Worm (Caenorhabditis elegans) whole organism, midembryonic: Measurements from ENCODE around the gene T24E12.1.
"Not testable (repeated sequence)": the region's sequence is repeated elsewhere in the genome, so short reads cannot be mapped to it uniquely, and the experiment has no call there.

Source experiments
- T22C8.4 ChIP-seq: fragments of 200-800 bp; sonication (Bioruptor generic); IDR thresholded peaks from 2 replicates; pipeline ENCODE4 v1.3.6; 2022; ENCODE audit warnings: missing genetic modification characterization, missing compliant biosample characterization
- cog-1 ChIP-seq: sonication (generic microtip); optimal IDR thresholded peaks from 2 replicates; lab custom pipeline; 2016; ENCODE audit warnings: missing genetic modification characterization, missing compliant biosample characterization
- flt-1 ChIP-seq: fragments of 200-800 bp; sonication (Bioruptor generic); IDR thresholded peaks from 2 replicates; pipeline ENCODE4 v1.3.6; 2022; ENCODE audit warnings: missing genetic modification characterization, missing compliant biosample characterization
- klf-2 ChIP-seq: fragments of 200-800 bp; sonication (Bioruptor generic); conservative IDR thresholded peaks from 2 replicates; pipeline ENCODE4 v1.3.6; 2022; ENCODE audit warnings: missing genetic modification reagents, missing genetic modification characterization, missing compliant biosample characterization
- med-1 ChIP-seq: sonication (generic microtip); optimal IDR thresholded peaks from 2 replicates; lab custom pipeline; 2017; ENCODE audit warnings: missing genetic modification characterization, mild to moderate bottlenecking, missing compliant biosample characterization, antibody characterized with exemption, missing genetic modification reagents; ENCODE audit not compliant: insufficient read depth
- ref-1 ChIP-seq: fragments of 200-800 bp; sonication (Bioruptor generic); conservative IDR thresholded peaks from 2 replicates; pipeline ENCODE4 v1.3.6; 2022; ENCODE audit warnings: missing genetic modification reagents, missing genetic modification characterization, missing compliant biosample characterization
- tab-1 ChIP-seq: fragments of 200-800 bp; sonication (Bioruptor generic); IDR thresholded peaks from 2 replicates; pipeline ENCODE4 v1.3.6; 2022; ENCODE audit warnings: missing genetic modification characterization, missing compliant biosample characterization
- ztf-23 ChIP-seq: fragments of 200-800 bp; sonication (Bioruptor generic); IDR thresholded peaks from 2 replicates; pipeline ENCODE4 v1.3.6; 2022; ENCODE audit warnings: missing genetic modification reagents, missing genetic modification characterization, missing compliant biosample characterization
- ztf-29 ChIP-seq: fragments of 200-800 bp; sonication (Bioruptor generic); IDR thresholded peaks from 2 replicates; pipeline ENCODE4 v1.3.6; 2022; ENCODE audit warnings: missing genetic modification reagents, missing genetic modification characterization, missing compliant biosample characterization

T24E12.1 gene

DNA sequence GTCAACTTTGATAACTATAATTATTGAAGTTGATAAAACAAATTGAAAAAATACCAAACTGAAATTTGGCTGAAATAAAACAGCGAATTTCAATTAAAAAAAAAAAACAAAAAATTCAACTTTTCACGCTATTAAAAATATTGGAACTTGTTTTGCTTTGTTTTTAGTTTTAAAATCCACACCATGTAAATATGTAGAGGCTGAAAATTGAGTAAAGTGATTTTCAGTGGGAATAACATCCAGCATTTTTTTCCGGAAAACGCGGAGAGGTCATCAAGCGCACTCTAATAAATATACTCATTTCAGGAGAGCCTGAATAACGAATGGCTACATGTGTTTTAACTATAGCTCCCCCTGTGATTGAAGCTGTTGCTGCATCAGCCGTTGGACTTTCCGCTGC, 31.8 kb upstream of the T24E12.1 start, which contains the start of gene rcd-1:
Gene rcd-1, plus strand, starts transcription at position 301 of the 400 bp plus-strand sequence.
- TF ChIP-seq med-1 (GFP tag; lab: Kevin White, UChicago), result no peak
- no peak for TF ChIP-seq ref-1 (GFP tag; lab: Robert Waterston, UW)
- TF ChIP-seq T22C8.4, result no peak

DNA sequence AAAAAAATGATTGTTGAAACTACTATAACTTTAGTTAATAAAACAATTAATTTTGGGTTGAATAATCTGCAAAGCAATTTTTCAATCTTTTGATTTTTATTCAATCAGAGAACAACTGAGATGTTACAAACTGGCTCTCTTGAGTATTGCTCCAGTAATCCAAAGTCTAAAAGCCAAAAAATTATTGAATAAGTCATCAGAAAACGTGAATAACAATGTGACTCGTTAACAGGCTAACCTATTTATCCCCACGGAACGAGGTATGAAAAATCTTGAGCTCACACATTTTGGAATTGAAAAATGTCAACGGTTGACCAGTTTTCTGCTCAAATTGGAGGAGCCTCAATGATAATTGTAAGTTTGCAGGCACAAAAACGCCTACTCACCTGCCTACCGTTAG, 27.9 kb upstream of the T24E12.1 start, which contains the start of gene srx-111:
Gene srx-111, plus strand, starts transcription at position 301 of the 400 bp plus-strand sequence.
- TF ChIP-seq med-1 (GFP tag; lab: Kevin White, UChicago) (no peak), klf-2 (GFP tag; lab: Robert Waterston, UW) (no peak), flt-1 (GFP tag; lab: Robert Waterston, UW) (no peak), tab-1 (no peak), cog-1 (no peak), ref-1 (GFP tag; lab: Robert Waterston, UW) (no peak), ztf-29 (GFP tag; lab: Robert Waterston, UW) (no peak), T22C8.4 (no peak), ztf-23 (GFP tag; lab: Robert Waterston, UW) (no peak)

- TF ChIP-seq ztf-29 (GFP tag; lab: Robert Waterston, UW) (no peak), tab-1 (no peak), flt-1 (GFP tag; lab: Robert Waterston, UW) (no peak), klf-2 (GFP tag; lab: Robert Waterston, UW) (no peak), T22C8.4 (no peak), med-1 (GFP tag; lab: Kevin White, UChicago) (no peak), ztf-23 (GFP tag; lab: Robert Waterston, UW) (no peak), ref-1 (GFP tag; lab: Robert Waterston, UW) (no peak), cog-1 (no peak)
These were observed 26.3 kb upstream of the T24E12.1 start, which contains the start of gene T24E12.12 for ce11 chrII:3759010-3759409. Gene T24E12.12 (plus strand): TSS chrII:3759290.

DNA sequence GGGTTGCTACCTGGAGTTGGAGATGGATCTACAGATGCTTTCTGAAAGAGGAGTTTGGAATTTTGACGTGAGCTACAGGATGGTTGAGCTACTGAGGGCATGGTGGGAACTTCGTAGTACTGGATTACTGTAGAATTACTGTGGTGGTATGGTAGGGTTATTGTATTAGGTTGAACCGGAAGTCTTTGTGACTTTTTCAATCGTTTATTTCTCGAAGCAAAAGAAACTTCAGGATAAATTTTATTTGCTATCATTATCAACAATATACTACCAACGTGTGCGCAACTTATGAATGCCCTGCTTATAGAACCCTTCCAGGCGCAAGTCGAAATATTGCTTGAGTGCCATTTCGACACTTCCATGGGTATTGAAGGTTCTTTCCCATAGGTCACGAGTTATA, 23.8 kb upstream of the T24E12.1 start, which contains the start of gene T24E12.6:
Gene T24E12.6, minus strand, starts transcription at position 101 of the 400 bp plus-strand sequence.
- TF ChIP-seq ztf-29 (GFP tag; lab: Robert Waterston, UW); klf-2 (GFP tag; lab: Robert Waterston, UW); T22C8.4: not testable (repeated sequence)

DNA sequence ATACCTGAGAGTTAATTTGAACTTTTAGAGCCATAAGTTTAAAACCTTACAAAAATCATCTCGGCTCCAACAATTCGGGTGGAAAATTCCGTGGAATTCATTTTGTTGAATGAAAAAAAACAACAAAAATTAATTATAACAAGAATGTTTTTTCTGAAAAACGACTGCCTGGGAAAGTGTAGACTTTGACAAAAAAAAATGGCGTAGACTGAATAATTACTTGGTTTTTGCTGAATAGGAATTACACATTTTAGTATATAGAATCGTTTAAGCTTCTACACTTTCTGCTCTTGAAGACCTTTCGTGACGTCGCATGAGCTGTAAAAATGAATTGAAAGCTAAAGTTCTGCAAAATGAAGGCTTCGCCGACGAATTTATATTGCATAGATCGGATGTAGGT, 20.9 kb upstream of the T24E12.1 start, which contains the start of gene srx-112:
Gene srx-112, minus strand, starts transcription at position 101 of the 400 bp plus-strand sequence.
- TF ChIP-seq flt-1 (GFP tag; lab: Robert Waterston, UW) (no peak), med-1 (GFP tag; lab: Kevin White, UChicago) (no peak), ztf-29 (GFP tag; lab: Robert Waterston, UW) (no peak), tab-1 (no peak)

- TF ChIP-seq cog-1 (no peak), med-1 (GFP tag; lab: Kevin White, UChicago) (no peak), T22C8.4 (no peak), klf-2 (GFP tag; lab: Robert Waterston, UW) (no peak), ztf-29 (GFP tag; lab: Robert Waterston, UW) (no peak), ztf-23 (GFP tag; lab: Robert Waterston, UW) (no peak), ref-1 (GFP tag; lab: Robert Waterston, UW) (no peak), tab-1 (no peak), flt-1 (GFP tag; lab: Robert Waterston, UW) (no peak)
These were observed 13.7 kb upstream of the T24E12.1 start for ce11 chrII:3771640-3772039.

- TF ChIP-seq ztf-23 (GFP tag; lab: Robert Waterston, UW) (no peak), flt-1 (GFP tag; lab: Robert Waterston, UW) (no peak), T22C8.4 (no peak), ref-1 (GFP tag; lab: Robert Waterston, UW) (no peak), med-1 (GFP tag; lab: Kevin White, UChicago) (no peak), klf-2 (GFP tag; lab: Robert Waterston, UW) (no peak), ztf-29 (GFP tag; lab: Robert Waterston, UW) (no peak), tab-1 (no peak), cog-1 (no peak)
These were observed 12.2 kb upstream of the T24E12.1 start, which contains the start of gene T24E12.10 for ce11 chrII:3773130-3773529. Gene T24E12.10 (minus strand): TSS chrII:3773230.

ce11 chrII:3775719-3776118, 9.6 kb upstream of the T24E12.1 start, which contains the start of gene T24E12.3:
Gene T24E12.3 (plus strand): TSS chrII:3776019.
- no peak for TF ChIP-seq tab-1
- TF ChIP-seq ztf-29 (GFP tag; lab: Robert Waterston, UW), result no peak
- no peak for TF ChIP-seq cog-1
- no peak for TF ChIP-seq klf-2 (GFP tag; lab: Robert Waterston, UW)
- no peak for TF ChIP-seq med-1 (GFP tag; lab: Kevin White, UChicago)
- no peak for TF ChIP-seq flt-1 (GFP tag; lab: Robert Waterston, UW)

ce11 chrII:3777802-3778201, 7.6 kb upstream of the T24E12.1 start:
- no peak for TF ChIP-seq med-1 (GFP tag; lab: Kevin White, UChicago)
- TF ChIP-seq flt-1 (GFP tag; lab: Robert Waterston, UW), result no peak
- no peak for TF ChIP-seq ztf-29 (GFP tag; lab: Robert Waterston, UW)
- TF ChIP-seq ztf-23 (GFP tag; lab: Robert Waterston, UW), result no peak
- no peak for TF ChIP-seq cog-1
- TF ChIP-seq klf-2 (GFP tag; lab: Robert Waterston, UW), result no peak
- TF ChIP-seq T22C8.4, result no peak
- no peak for TF ChIP-seq ref-1 (GFP tag; lab: Robert Waterston, UW)
- no peak for TF ChIP-seq tab-1

DNA sequence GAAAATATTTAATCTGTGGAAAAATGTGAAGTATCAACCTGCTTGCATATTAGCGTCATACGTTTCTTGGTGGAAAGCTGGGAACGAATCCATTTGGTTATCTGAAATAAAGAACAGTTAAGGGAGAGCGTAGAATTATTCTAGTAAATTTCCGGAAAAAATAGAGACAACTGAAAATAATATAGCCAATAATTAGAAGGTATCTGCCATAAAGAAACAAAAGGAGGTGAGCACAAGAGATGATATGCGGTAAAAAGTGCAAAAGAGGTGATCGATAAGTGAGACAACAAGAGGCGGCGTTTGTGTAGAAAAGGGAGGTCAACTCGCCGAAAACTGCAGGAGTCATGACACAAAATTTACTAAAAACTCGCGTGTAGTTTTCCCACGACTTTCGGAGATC, 5.9 kb upstream of the T24E12.1 start, which contains the start of gene T24E12.11:
Gene T24E12.11, minus strand, starts transcription at position 101 of the 400 bp plus-strand sequence.
- no peak for TF ChIP-seq ref-1 (GFP tag; lab: Robert Waterston, UW)
- TF ChIP-seq cog-1, result no peak
- no peak for TF ChIP-seq T22C8.4
- TF ChIP-seq klf-2 (GFP tag; lab: Robert Waterston, UW), result no peak
- TF ChIP-seq tab-1, result no peak
- TF ChIP-seq flt-1 (GFP tag; lab: Robert Waterston, UW), result no peak
- no peak for TF ChIP-seq ztf-29 (GFP tag; lab: Robert Waterston, UW)
- no peak for TF ChIP-seq med-1 (GFP tag; lab: Kevin White, UChicago)
- TF ChIP-seq ztf-23 (GFP tag; lab: Robert Waterston, UW), result no peak
